Fruit fly (Drosophila melanogaster) whole organism, embryonic: ENCODE data around the gene CG6006.

Source experiments
- Atf-2 ChIP-seq: fragments of 200-800 bp; sonication (Bioruptor generic); optimal IDR thresholded peaks from 2 replicates; lab custom pipeline; 2016; ENCODE audit warnings: missing biosample characterization, missing genetic modification characterization
- CG10979 ChIP-seq: fragments of 200-800 bp; sonication (Bioruptor generic); optimal IDR thresholded peaks from 2 replicates; lab custom pipeline; 2018; ENCODE audit warnings: missing biosample characterization, mild to moderate bottlenecking, missing genetic modification characterization, moderate library complexity
- CG11398 ChIP-seq: fragments of 200-800 bp; sonication (Bioruptor generic); optimal IDR thresholded peaks from 2 replicates; lab custom pipeline; 2016; ENCODE audit warnings: missing biosample characterization, missing genetic modification characterization
- CG11456 ChIP-seq: fragments of 200-800 bp; sonication (Bioruptor generic); IDR thresholded peaks from 3 replicates; pipeline ENCODE4 v1.3.6; 2022; ENCODE audit warnings: missing biosample characterization, missing genetic modification characterization
- CG11504 ChIP-seq: fragments of 200-800 bp; sonication (Bioruptor generic); optimal IDR thresholded peaks from 3 replicates; lab custom pipeline; 2019; ENCODE audit warnings: missing biosample characterization, mild to moderate bottlenecking, missing genetic modification characterization, moderate library complexity
- CG12236 ChIP-seq: fragments of 200-800 bp; sonication (Bioruptor generic); optimal IDR thresholded peaks from 2 replicates; lab custom pipeline; 2016; ENCODE audit warnings: missing biosample characterization, missing genetic modification characterization
- CG15479 ChIP-seq: fragments of 200-800 bp; sonication (Bioruptor generic); optimal IDR thresholded peaks from 3 replicates; lab custom pipeline; 2019; ENCODE audit warnings: missing biosample characterization, mild to moderate bottlenecking, missing genetic modification characterization, moderate library complexity
- CG15514 ChIP-seq: fragments of 200-800 bp; sonication (Bioruptor generic); optimal IDR thresholded peaks from 3 replicates; lab custom pipeline; 2017; ENCODE audit warnings: missing biosample characterization, missing genetic modification characterization, mild to moderate bottlenecking, moderate library complexity, missing genetic modification reagents
- CG16779 ChIP-seq: fragments of 200-800 bp; sonication (Bioruptor generic); IDR thresholded peaks from 2 replicates; pipeline ENCODE4 v1.3.6; 2022; ENCODE audit warnings: missing biosample characterization, missing genetic modification characterization
- CG16815 ChIP-seq: fragments of 200-800 bp; sonication (Bioruptor generic); optimal IDR thresholded peaks from 3 replicates; lab custom pipeline; 2017; ENCODE audit warnings: missing biosample characterization, mild to moderate bottlenecking, missing genetic modification characterization
- CG16863 ChIP-seq: fragments of 200-800 bp; sonication (Bioruptor generic); optimal IDR thresholded peaks from 3 replicates; lab custom pipeline; 2016; ENCODE audit warnings: missing biosample characterization, missing genetic modification characterization
- CG17568 ChIP-seq: fragments of 200-800 bp; sonication (Bioruptor generic); optimal IDR thresholded peaks from 2 replicates; lab custom pipeline; 2018; ENCODE audit warnings: missing biosample characterization, mild to moderate bottlenecking, missing genetic modification characterization, moderate library complexity
- CG17829 ChIP-seq: fragments of 200-800 bp; optimal IDR thresholded peaks from 2 replicates; lab custom pipeline; 2019; ENCODE audit warnings: missing biosample characterization, mild to moderate bottlenecking, missing genetic modification characterization, moderate library complexity
- CG1792 ChIP-seq: fragments of 200-800 bp; sonication (Bioruptor generic); optimal IDR thresholded peaks from 2 replicates; lab custom pipeline; 2016; ENCODE audit warnings: missing biosample characterization, missing genetic modification characterization
- CG3065 ChIP-seq: fragments of 200-800 bp; sonication (Bioruptor generic); optimal IDR thresholded peaks from 2 replicates; lab custom pipeline; 2016; ENCODE audit warnings: missing biosample characterization, missing genetic modification characterization
- CG31365 ChIP-seq: fragments of 200-800 bp; sonication (Bioruptor generic); optimal IDR thresholded peaks from 2 replicates; lab custom pipeline; 2018; ENCODE audit warnings: missing biosample characterization, mild to moderate bottlenecking, missing genetic modification characterization
- CG34224 ChIP-seq: fragments of 200-800 bp; sonication (Bioruptor generic); IDR thresholded peaks from 3 replicates; pipeline ENCODE4 v1.3.6; 2022; ENCODE audit warnings: missing biosample characterization, missing genetic modification characterization; ENCODE audit not compliant: partially characterized antibody
- CG4282 ChIP-seq: fragments of 200-800 bp; sonication (Bioruptor generic); optimal IDR thresholded peaks from 2 replicates; lab custom pipeline; 2016; ENCODE audit warnings: missing biosample characterization, missing genetic modification characterization
- CG4424 ChIP-seq: fragments of 200-800 bp; sonication (Bioruptor generic); optimal IDR thresholded peaks from 3 replicates; lab custom pipeline; 2016; ENCODE audit warnings: missing biosample characterization, missing genetic modification characterization
- CG4707 ChIP-seq: fragments of 200-800 bp; sonication (Bioruptor generic); optimal IDR thresholded peaks from 2 replicates; lab custom pipeline; 2018; ENCODE audit warnings: missing biosample characterization, mild to moderate bottlenecking, missing genetic modification characterization, moderate library complexity
- CG6854 ChIP-seq: fragments of 200-800 bp; sonication (Bioruptor generic); optimal IDR thresholded peaks from 3 replicates; lab custom pipeline; 2017; ENCODE audit warnings: missing biosample characterization, mild to moderate bottlenecking, missing genetic modification characterization
- CG7928 ChIP-seq: fragments of 200-800 bp; sonication (Bioruptor generic); optimal IDR thresholded peaks from 2 replicates; lab custom pipeline; 2017; ENCODE audit warnings: missing biosample characterization, mild to moderate bottlenecking, missing genetic modification characterization
- CG8478 ChIP-seq: fragments of >200 bp; optimal IDR thresholded peaks from 2 replicates; lab custom pipeline; 2018
- Chrac-16 ChIP-seq: fragments of 200-800 bp; sonication (Bioruptor generic); optimal IDR thresholded peaks from 3 replicates; lab custom pipeline; 2016; ENCODE audit warnings: missing biosample characterization, missing genetic modification characterization
- Dek ChIP-seq: fragments of 200-800 bp; sonication (Bioruptor generic); optimal IDR thresholded peaks from 3 replicates; lab custom pipeline; 2019; ENCODE audit warnings: missing biosample characterization, mild to moderate bottlenecking, missing genetic modification characterization, moderate library complexity
- Dip3 ChIP-seq: fragments of 200-800 bp; sonication (Bioruptor generic); optimal IDR thresholded peaks from 3 replicates; lab custom pipeline; 2016; ENCODE audit warnings: missing biosample characterization, missing genetic modification characterization
- ERR ChIP-seq: fragments of 200-800 bp; sonication (Bioruptor generic); optimal IDR thresholded peaks from 2 replicates; lab custom pipeline; 2016; ENCODE audit warnings: missing biosample characterization, missing genetic modification characterization
- HmgD ChIP-seq: fragments of 200-800 bp; sonication (Bioruptor generic); optimal IDR thresholded peaks from 3 replicates; lab custom pipeline; 2016; ENCODE audit warnings: missing biosample characterization, missing genetic modification characterization
- MTF-1 ChIP-seq: fragments of 200-800 bp; sonication (Bioruptor generic); optimal IDR thresholded peaks from 2 replicates; lab custom pipeline; 2018; ENCODE audit warnings: missing biosample characterization, mild to moderate bottlenecking, missing genetic modification characterization, borderline replicate concordance
- NK7.1 ChIP-seq: fragments of 200-800 bp; sonication (Bioruptor generic); optimal IDR thresholded peaks from 3 replicates; lab custom pipeline; 2016; ENCODE audit warnings: missing biosample characterization, missing genetic modification characterization
- Rfx ChIP-seq: fragments of 200-800 bp; sonication (Bioruptor generic); IDR thresholded peaks from 2 replicates; pipeline ENCODE4 v1.3.6; 2022; ENCODE audit warnings: missing biosample characterization, missing genetic modification characterization
- ab ChIP-seq: fragments of 200-800 bp; sonication (Bioruptor generic); optimal IDR thresholded peaks from 2 replicates; lab custom pipeline; 2016; ENCODE audit warnings: missing biosample characterization, missing genetic modification characterization
- bab2 ChIP-seq: fragments of 200-800 bp; sonication (Bioruptor generic); optimal IDR thresholded peaks from 2 replicates; lab custom pipeline; 2016; ENCODE audit warnings: missing biosample characterization, missing genetic modification characterization
- br ChIP-seq: fragments of >200 bp; optimal IDR thresholded peaks from 2 replicates; lab custom pipeline; 2017
- dan ChIP-seq: fragments of 200-800 bp; sonication (Bioruptor generic); IDR thresholded peaks from 2 replicates; pipeline ENCODE4 v1.3.6; 2022; ENCODE audit warnings: missing biosample characterization, missing genetic modification characterization
- ftz-f1 ChIP-seq: fragments of 200-800 bp; sonication (Bioruptor generic); optimal IDR thresholded peaks from 2 replicates; lab custom pipeline; 2016; ENCODE audit warnings: missing biosample characterization, missing genetic modification characterization
- h ChIP-seq: fragments of >200 bp; optimal IDR thresholded peaks from 2 replicates; lab custom pipeline; 2017
- hbn ChIP-seq: fragments of 200-800 bp; sonication (Bioruptor generic); IDR thresholded peaks from 2 replicates; pipeline ENCODE4 v1.3.6; 2022; ENCODE audit warnings: missing biosample characterization, missing genetic modification characterization; ENCODE audit not compliant: partially characterized antibody
- kay ChIP-seq: fragments of 200-800 bp; sonication (Bioruptor generic); optimal IDR thresholded peaks from 2 replicates; lab custom pipeline; 2016; ENCODE audit warnings: missing biosample characterization, missing genetic modification characterization
- oc ChIP-seq: fragments of 200-800 bp; sonication (Bioruptor generic); optimal IDR thresholded peaks from 2 replicates; lab custom pipeline; 2018; ENCODE audit warnings: missing biosample characterization, mild to moderate bottlenecking, missing genetic modification characterization, moderate library complexity
- pfk ChIP-seq: fragments of 200-800 bp; sonication (Bioruptor generic); optimal IDR thresholded peaks from 2 replicates; lab custom pipeline; 2018; ENCODE audit warnings: missing biosample characterization, mild to moderate bottlenecking, missing genetic modification characterization, moderate library complexity
- pros ChIP-seq: fragments of 200-800 bp; sonication (Bioruptor generic); optimal IDR thresholded peaks from 3 replicates; lab custom pipeline; 2019; ENCODE audit warnings: missing biosample characterization, mild to moderate bottlenecking, missing genetic modification characterization, moderate library complexity
- sd ChIP-seq: fragments of 200-800 bp; sonication (Bioruptor generic); optimal IDR thresholded peaks from 3 replicates; lab custom pipeline; 2018; ENCODE audit warnings: missing biosample characterization, mild to moderate bottlenecking, missing genetic modification characterization, moderate library complexity
- sens ChIP-seq: fragments of 200-800 bp; sonication (Bioruptor generic); peaks from one replicate; lab custom pipeline; 2016; ENCODE audit warnings: missing biosample characterization, missing genetic modification characterization
- sqz ChIP-seq: fragments of 200-800 bp; sonication (Bioruptor generic); optimal IDR thresholded peaks from 3 replicates; lab custom pipeline; 2018; ENCODE audit warnings: missing biosample characterization, mild to moderate bottlenecking, missing genetic modification characterization
- stc ChIP-seq: fragments of 200-800 bp; sonication (Bioruptor generic); IDR thresholded peaks from 2 replicates; pipeline ENCODE4 v1.3.6; 2022; ENCODE audit warnings: missing biosample characterization, missing genetic modification characterization
- tap ChIP-seq: fragments of 200-800 bp; optimal IDR thresholded peaks from 3 replicates; lab custom pipeline; 2019; ENCODE audit warnings: missing biosample characterization, mild to moderate bottlenecking, missing genetic modification characterization, moderate library complexity
- vvl ChIP-seq: fragments of 200-800 bp; sonication (Bioruptor generic); IDR thresholded peaks from 2 replicates; pipeline ENCODE4 v1.3.6; 2022; ENCODE audit warnings: missing biosample characterization, missing genetic modification characterization
- wek ChIP-seq: fragments of 200-800 bp; sonication (Bioruptor generic); optimal IDR thresholded peaks from 3 replicates; lab custom pipeline; 2018; ENCODE audit warnings: missing biosample characterization, mild to moderate bottlenecking, missing genetic modification characterization, moderate library complexity
- zen ChIP-seq: fragments of 200-800 bp; sonication (Bioruptor generic); optimal IDR thresholded peaks from 3 replicates; lab custom pipeline; 2018; ENCODE audit warnings: missing biosample characterization, mild to moderate bottlenecking, missing genetic modification characterization, moderate library complexity

CG6006 gene

DNA sequence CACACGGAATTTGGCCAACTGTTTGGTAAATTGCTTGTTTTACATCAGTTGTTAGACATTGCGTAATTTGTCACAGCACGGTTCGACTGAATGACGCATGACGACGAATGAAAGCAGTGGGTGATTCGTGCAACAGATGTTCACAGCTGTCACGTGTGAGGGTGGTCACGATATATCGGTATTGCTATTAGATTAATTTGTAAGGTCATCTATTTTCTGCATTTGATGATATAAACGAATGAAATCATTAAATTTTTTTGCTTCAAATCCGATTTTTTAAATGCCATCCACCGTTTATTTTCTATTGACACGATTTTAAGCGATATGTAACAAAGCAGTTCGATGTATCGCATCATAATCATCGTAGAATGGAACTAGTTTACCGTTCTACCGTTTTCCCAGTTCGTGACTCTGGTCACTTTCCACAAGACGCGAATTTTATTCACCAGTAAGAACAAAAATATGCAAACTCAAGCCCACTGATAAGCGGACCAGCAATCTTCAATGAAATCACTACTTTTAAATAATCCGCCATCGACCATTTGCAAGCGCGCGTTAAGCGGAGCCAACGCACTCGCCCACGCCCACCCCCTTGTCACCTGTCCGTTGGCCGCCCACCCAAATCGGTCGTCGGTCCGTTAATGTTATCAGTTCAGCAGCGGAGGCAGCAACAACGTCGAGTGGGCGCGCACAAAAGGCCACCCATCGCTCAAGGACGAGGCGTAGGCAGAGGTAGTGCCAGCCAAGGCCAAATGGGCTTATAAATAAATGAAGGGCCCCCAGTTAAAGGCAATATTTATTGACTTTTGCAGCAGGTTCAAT is 7.9 kb upstream of the CG6006 start, which contains the start of the genes Mic26-27 and CG5916 (continued):
- TF ChIP-seq CG1792 (GFP tag; lab: Kevin White, UChicago), result peak; percentile 99
- peak; percentile 83 for TF ChIP-seq CG16863 (GFP tag; lab: Kevin White, UChicago)
- TF ChIP-seq wek (GFP tag; lab: Kevin White, UChicago), result peak; percentile 39
- peak; percentile 99 for TF ChIP-seq hbn (GFP tag; lab: Robert Waterston, UW)
- peak; percentile 82 for TF ChIP-seq ab (GFP tag; lab: Kevin White, UChicago)
- no peak for TF ChIP-seq CG4707
- TF ChIP-seq CG12236 (GFP tag; lab: Kevin White, UChicago), result peak; percentile 39
- peak; percentile 77 for TF ChIP-seq CG15479 (GFP tag; lab: Kevin White, UChicago)
- TF ChIP-seq oc, result no peak
- peak; percentile 94 for TF ChIP-seq sens (GFP tag; lab: Kevin White, UChicago)
- peak; percentile 99 for TF ChIP-seq CG15514 (GFP tag; lab: Kevin White, UChicago)
- peak; percentile 58 for TF ChIP-seq Chrac-16 (GFP tag; lab: Kevin White, UChicago)
- no peak for TF ChIP-seq pfk (GFP tag; lab: Kevin White, UChicago)
- TF ChIP-seq CG17829 (tag; lab: Kevin White, UChicago), result peak; percentile 72
- TF ChIP-seq ftz-f1, result peak; percentile 85
- TF ChIP-seq ERR (GFP tag; lab: Kevin White, UChicago), result peak; percentile 39
- no peak for TF ChIP-seq pros (GFP tag; lab: Kevin White, UChicago)
- TF ChIP-seq CG4424 (GFP tag; lab: Kevin White, UChicago), result peak; percentile 78
- no peak for TF ChIP-seq CG6854 (GFP tag; lab: Kevin White, UChicago)
- TF ChIP-seq h (lab: Kevin White, UChicago), result no peak
- TF ChIP-seq zen (tag; lab: Kevin White, UChicago), result peak; percentile 94
- TF ChIP-seq Dek, result no peak
- peak; percentile 52 for TF ChIP-seq sd (tag; lab: Kevin White, UChicago)
- TF ChIP-seq CG3065 (GFP tag; lab: Kevin White, UChicago), result no peak
- TF ChIP-seq HmgD (GFP tag; lab: Kevin White, UChicago), result peak; percentile 93
- TF ChIP-seq CG16815 (GFP tag; lab: Kevin White, UChicago), result peak; percentile 85
- TF ChIP-seq CG11456 (GFP tag; lab: Robert Waterston, UW), result peak; percentile 80; the same call in 2 of the 3 replicates
- TF ChIP-seq bab2 (GFP tag; lab: Kevin White, UChicago), result peak; percentile 73
- TF ChIP-seq Atf-2, result peak; percentile 64
- peak; percentile 93 for TF ChIP-seq CG4282 (GFP tag; lab: Kevin White, UChicago)
- peak; percentile 62; the same call in 1 of the 2 replicates for TF ChIP-seq dan (GFP tag; lab: Robert Waterston, UW)
- TF ChIP-seq NK7.1 (GFP tag; lab: Kevin White, UChicago), result peak; percentile 28
- TF ChIP-seq CG34224 (GFP tag; lab: Robert Waterston, UW), result peak; percentile 100
- TF ChIP-seq CG10979 (tag; lab: Kevin White, UChicago), result peak; percentile 93
- no peak for TF ChIP-seq tap (tag; lab: Kevin White, UChicago)
- TF ChIP-seq kay (GFP tag; lab: Kevin White, UChicago), result peak; percentile 91
- peak; percentile 56; the same call in 1 of the 2 replicates for TF ChIP-seq CG16779 (GFP tag; lab: Robert Waterston, UW)
- TF ChIP-seq CG31365 (tag; lab: Kevin White, UChicago), result peak; percentile 80
- TF ChIP-seq Dip3 (GFP tag; lab: Kevin White, UChicago), result peak; percentile 79
- no peak for TF ChIP-seq sqz (GFP tag; lab: Kevin White, UChicago)
- no peak for TF ChIP-seq CG11504
- TF ChIP-seq vvl, result peak; percentile 81
- TF ChIP-seq MTF-1, result no peak
- TF ChIP-seq CG7928 (GFP tag; lab: Kevin White, UChicago), result peak; percentile 12
- TF ChIP-seq Rfx, result peak; percentile 92
- peak; percentile 13 for TF ChIP-seq CG8478 (lab: Kevin White, UChicago)
- TF ChIP-seq CG17568 (GFP tag; lab: Kevin White, UChicago), result no peak
- TF ChIP-seq CG11398 (GFP tag; lab: Kevin White, UChicago), result peak; percentile 51
- no peak for TF ChIP-seq br (lab: Kevin White, UChicago)
- TF ChIP-seq stc (GFP tag; lab: Robert Waterston, UW), result no peak; the same call in 1 of the 2 replicates
